Fruit fly (Drosophila melanogaster): ENCODE data around the gene MFS3.

DNA sequence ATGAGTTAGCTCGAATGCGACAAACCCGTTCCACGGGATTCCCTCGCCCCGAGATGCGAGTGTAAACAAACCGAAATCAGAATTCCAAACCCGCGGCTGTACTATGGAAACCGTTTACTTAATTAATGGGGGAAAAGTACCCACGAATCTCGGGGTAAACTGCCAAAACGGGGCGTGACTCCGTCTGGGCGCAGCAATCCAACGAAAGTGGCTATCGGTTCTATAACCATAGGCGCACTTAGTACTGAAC lies 20.4 kb upstream of the MFS3 start:
- TF ChIP-seq CG4496 (GFP tag; IDR thresholded peaks at IDR 0.05), result no peak
- no peak for TF ChIP-seq CG10348 (GFP tag; IDR thresholded peaks at IDR 0.05)
- no peak for TF ChIP-seq CG17806 (tag; optimal IDR thresholded peaks at IDR 0.05)
- no peak for TF ChIP-seq CG8159 (tag; optimal IDR thresholded peaks at IDR 0.05)
- TF ChIP-seq Pif1A (GFP tag; optimal IDR thresholded peaks at IDR 0.05), result no peak
- TF ChIP-seq Ets98B (GFP tag; IDR thresholded peaks at IDR 0.05), result no peak
- no peak for TF ChIP-seq CG15710 (tag; optimal IDR thresholded peaks at IDR 0.05)
- TF ChIP-seq CG9948 (tag; optimal IDR thresholded peaks at IDR 0.05), result no peak
- TF ChIP-seq CG34367 (tag; optimal IDR thresholded peaks at IDR 0.05), result no peak
- no peak for TF ChIP-seq EcR (GFP tag; optimal IDR thresholded peaks at IDR 0.05)
- TF ChIP-seq rn (GFP tag; IDR thresholded peaks at IDR 0.05), result no peak

All from whole organism, pupa.